Fruit fly (Drosophila melanogaster) S2 (cell line): ENCODE measurements around the gene CG13248.

Source experiments
- CG8478 ChIP-seq: fragments of >200 bp; optimal IDR thresholded peaks from 2 replicates; lab custom pipeline; 2018
- CTCF ChIP-seq, 2 experiments: fragments of >200 bp; optimal IDR thresholded peaks; 2 replicates each; lab custom pipeline; 2018

The CG13248 gene

dm6 chr3L:20379496-20379895 lies 30.9 kb downstream of the CG13248 start:
- no peak for TF ChIP-seq CG8478 (lab: Kevin White, UChicago)
- TF ChIP-seq CTCF (optimal IDR thresholded peaks at IDR 0.05; lab: Kevin White, UChicago): no peak

DNA sequence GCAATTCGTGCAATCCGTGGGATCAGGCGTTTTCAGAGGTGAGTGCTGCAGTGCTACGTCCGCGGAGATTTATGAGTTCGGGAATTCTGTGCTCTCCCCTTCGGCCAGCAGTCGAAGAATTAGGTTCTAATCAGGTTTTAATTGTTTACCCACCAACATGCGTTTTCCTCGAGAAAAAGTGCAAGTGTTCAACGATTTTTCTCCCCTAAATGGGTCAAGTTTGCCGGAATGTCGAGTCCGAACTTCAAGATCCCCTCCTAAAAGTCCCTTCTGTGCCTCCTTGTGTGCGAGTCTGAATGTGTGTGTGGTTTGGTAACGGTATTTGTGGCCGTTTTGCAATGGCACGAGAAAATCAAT lies 33.8 kb downstream of the CG13248 start:
- TF ChIP-seq CTCF (optimal IDR thresholded peaks at IDR 0.05; lab: Kevin White, UChicago) (no peak), CG8478 (lab: Kevin White, UChicago) (no peak)

DNA sequence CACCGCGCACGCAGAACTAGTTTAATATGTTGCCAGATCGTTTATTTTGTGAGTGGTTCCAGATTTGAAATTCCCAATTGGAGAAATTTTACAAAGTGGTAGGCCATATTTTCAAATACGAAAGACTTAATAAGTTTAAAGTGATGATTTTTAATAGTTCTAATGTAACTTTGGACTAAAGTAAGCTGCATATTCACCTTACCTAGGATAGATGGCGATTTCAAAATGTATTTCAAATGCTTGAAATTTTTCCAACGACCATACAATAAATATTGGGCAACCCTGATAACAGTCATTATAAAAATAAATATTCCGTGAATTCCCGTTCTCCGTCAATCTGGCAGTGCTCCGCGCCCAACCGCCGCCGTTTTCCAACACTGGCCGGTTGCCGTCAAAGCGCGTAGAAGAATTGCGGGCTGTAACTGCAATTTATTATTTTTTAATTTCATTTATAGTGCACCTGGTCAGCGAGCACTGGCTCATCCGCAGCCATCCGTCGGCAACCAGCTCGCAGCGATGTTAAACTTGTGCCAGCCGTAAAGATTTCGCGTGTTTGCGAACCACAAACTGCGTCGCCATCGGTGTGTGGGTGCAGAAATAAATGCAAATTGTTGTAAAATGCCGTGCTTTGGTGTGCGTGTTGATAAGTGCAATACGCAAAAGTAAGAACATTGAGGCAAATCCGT lies 34.3 kb downstream of the CG13248 start, which contains the start of the genes Ide and RhoBTB:
Ide (minus strand) TSS at position 19 of the 686 bp plus-strand sequence.
RhoBTB (plus strand) TSS at position 365 of the 686 bp plus-strand sequence.
- no peak for TF ChIP-seq CTCF (optimal IDR thresholded peaks at IDR 0.05; lab: Kevin White, UChicago)

DNA sequence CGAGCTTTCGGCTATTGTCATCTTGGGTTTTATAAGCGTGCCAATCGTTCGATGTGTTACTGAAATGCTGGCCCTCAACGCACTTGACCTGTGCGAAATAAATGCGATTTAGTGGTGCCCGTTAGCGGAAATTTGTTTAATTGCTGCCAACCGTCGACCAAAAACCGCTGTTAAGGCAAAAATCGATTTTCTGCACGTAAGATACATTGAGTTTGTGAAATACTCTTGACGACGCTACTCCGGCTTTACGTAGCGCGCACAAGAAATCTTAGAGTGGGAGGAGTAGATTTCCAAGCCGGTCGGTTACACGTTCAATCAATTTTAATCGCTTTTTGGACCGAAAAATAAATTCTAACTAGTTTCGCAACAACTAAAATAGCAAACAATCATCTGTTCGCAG lies 34.9 kb downstream of the CG13248 start:
- no peak for TF ChIP-seq CG8478 (lab: Kevin White, UChicago)
- no peak for TF ChIP-seq CTCF (optimal IDR thresholded peaks at IDR 0.05; lab: Kevin White, UChicago)

dm6 chr3L:20370013-20370412 lies 40.4 kb downstream of the CG13248 start, which contains the start of gene CG13247:
CG13247 (plus strand) TSS chr3L:20370313.
- no peak for TF ChIP-seq CTCF (optimal IDR thresholded peaks at IDR 0.05; lab: Kevin White, UChicago)
- no peak for TF ChIP-seq CG8478 (lab: Kevin White, UChicago)

DNA sequence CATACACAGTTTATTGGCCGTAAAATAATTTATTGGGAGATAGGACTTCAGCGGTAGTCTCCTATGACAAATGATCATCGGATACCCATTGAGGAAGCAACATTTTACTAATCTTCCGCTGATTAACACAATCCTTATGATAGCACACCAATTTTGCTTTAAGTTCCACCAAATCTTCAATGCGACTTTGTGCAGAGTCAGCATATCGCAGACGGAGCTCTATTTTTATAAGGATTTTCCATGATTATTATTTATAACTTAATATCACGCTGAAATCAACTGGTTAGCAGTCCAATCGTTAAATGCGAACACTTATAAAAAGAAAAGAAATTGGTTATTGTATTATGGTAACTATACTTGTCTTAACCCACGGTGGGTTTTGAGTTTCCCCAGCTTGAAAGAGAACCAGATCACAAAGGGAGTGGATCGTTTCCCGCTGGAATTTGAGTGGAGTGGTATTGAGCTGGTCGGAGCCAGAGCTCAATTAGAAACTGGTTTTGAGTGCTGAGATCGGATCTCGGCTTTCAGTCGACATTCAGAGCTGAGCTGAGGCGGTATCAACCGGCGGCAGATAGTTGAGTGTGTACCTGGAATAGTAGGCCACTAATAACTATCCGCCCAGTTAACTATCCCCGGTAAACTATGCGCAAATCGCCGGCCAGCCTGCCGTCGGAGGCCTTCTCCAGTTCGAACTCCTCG lies 43.5 kb downstream of the CG13248 start, which contains the start of the genes Toll-9 and in:
Toll-9 (minus strand) TSS at position 51 of the 699 bp plus-strand sequence.
in (plus strand) TSS at position 525 of the 699 bp plus-strand sequence.
- TF ChIP-seq CG8478 (lab: Kevin White, UChicago) (no peak), CTCF (optimal IDR thresholded peaks at IDR 0.05; lab: Kevin White, UChicago) (no peak)

DNA sequence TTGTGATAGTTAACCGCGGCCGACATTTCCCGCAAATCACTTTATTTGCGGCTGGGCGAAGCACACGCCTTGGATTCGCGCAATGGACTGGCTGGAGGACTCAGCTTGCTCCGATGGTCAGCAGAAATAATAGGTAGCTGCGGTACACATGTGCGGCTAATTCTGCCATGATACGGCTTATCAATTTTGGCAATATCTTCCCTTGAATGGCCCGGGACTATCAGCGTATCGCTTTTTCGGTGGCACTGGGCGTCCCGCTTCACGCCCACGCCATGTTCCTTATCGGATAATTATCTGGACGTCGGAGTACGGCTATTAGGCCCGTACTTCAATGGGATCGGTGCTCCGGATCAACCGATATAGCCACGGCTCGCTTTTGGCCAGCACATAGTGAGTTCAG lies 44.3 kb downstream of the CG13248 start:
- no peak for TF ChIP-seq CTCF (optimal IDR thresholded peaks at IDR 0.05; lab: Kevin White, UChicago)

dm6 chr3L:20361389-20361788 lies 49.0 kb downstream of the CG13248 start, which contains the start of gene Prim2:
Prim2 (minus strand) TSS chr3L:20361585.
- no peak for TF ChIP-seq CTCF (optimal IDR thresholded peaks at IDR 0.05; lab: Kevin White, UChicago)
- no peak for TF ChIP-seq CG8478 (lab: Kevin White, UChicago)

DNA sequence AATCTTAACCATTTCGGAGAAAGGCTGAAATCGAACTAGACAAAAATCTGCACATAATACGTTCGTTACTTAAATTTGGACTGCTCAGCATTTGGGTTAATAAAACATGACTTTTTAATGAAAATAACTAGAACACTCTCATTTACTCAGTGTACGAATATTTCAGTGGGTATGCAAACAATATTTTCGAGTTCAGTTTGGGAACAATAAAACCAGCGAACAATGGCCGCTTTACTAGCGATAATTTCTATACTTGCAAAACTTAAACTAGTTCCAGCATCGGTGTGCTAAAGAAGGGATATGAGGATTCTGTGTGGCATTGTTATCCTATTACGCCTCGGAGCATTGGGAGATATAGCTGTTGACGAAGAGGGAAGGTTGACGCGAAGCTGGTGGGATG lies 52.2 kb downstream of the CG13248 start, which contains the start of gene CG5665:
CG5665 (plus strand) TSS at position 301 of the 400 bp plus-strand sequence.
- TF ChIP-seq CG8478 (lab: Kevin White, UChicago) (no peak), CTCF (optimal IDR thresholded peaks at IDR 0.05; lab: Kevin White, UChicago) (no peak)
